Worm (Caenorhabditis elegans) whole organism, young adult: ENCODE results near the gene srw-103.

Experiments
- B0261.1 ChIP-seq: sonication (generic microtip); optimal IDR thresholded peaks from 2 replicates; lab custom pipeline; 2016; ENCODE audit warnings: mild to moderate bottlenecking, missing genetic modification characterization, moderate library complexity, missing compliant biosample characterization
- F23B12.7 ChIP-seq: sonication (generic microtip); optimal IDR thresholded peaks from 2 replicates; lab custom pipeline; 2017; ENCODE audit warnings: missing genetic modification characterization, mild to moderate bottlenecking, missing compliant biosample characterization, antibody characterized with exemption, moderate library complexity; ENCODE audit not compliant: insufficient read depth
- F33H1.4 ChIP-seq: fragments of 200-800 bp; sonication (Bioruptor generic); IDR thresholded peaks from 2 replicates; pipeline ENCODE4 v1.3.6; 2022; ENCODE audit warnings: missing genetic modification reagents, missing genetic modification characterization, missing compliant biosample characterization
- K11D2.4 ChIP-seq: fragments of 200-800 bp; sonication (Bioruptor generic); IDR thresholded peaks from 2 replicates; pipeline ENCODE4 v1.3.6; 2022; ENCODE audit warnings: missing genetic modification reagents, missing genetic modification characterization, missing compliant biosample characterization
- T07F8.4 ChIP-seq: sonication (generic microtip); optimal IDR thresholded peaks from 2 replicates; lab custom pipeline; 2016; ENCODE audit warnings: mild to moderate bottlenecking, missing genetic modification characterization, moderate library complexity, missing compliant biosample characterization
- T26A5.8 ChIP-seq: sonication (generic microtip); optimal IDR thresholded peaks from 2 replicates; lab custom pipeline; 2016; ENCODE audit warnings: missing genetic modification characterization, missing compliant biosample characterization
- Y53F4B.3 ChIP-seq: fragments of 200-800 bp; sonication (Bioruptor generic); IDR thresholded peaks from 2 replicates; pipeline ENCODE4 v1.3.6; 2022; ENCODE audit warnings: missing genetic modification reagents, missing genetic modification characterization, missing compliant biosample characterization
- Y67H2A.10 ChIP-seq: fragments of 200-800 bp; sonication (Bioruptor generic); conservative IDR thresholded peaks from 2 replicates; pipeline ENCODE4 v1.3.6; 2022; ENCODE audit warnings: missing genetic modification reagents, missing genetic modification characterization, missing compliant biosample characterization
- aptf-3 ChIP-seq: fragments of 200-800 bp; sonication (Bioruptor generic); IDR thresholded peaks from 2 replicates; pipeline ENCODE4 v1.3.6; 2022; ENCODE audit warnings: missing genetic modification characterization, missing compliant biosample characterization
- cebp-2 ChIP-seq: fragments of 200-800 bp; sonication (Bioruptor generic); IDR thresholded peaks from 2 replicates; pipeline ENCODE4 v1.3.6; 2022; ENCODE audit warnings: missing genetic modification characterization, missing compliant biosample characterization
- ceh-27 ChIP-seq: fragments of 200-800 bp; sonication (Bioruptor generic); optimal IDR thresholded peaks from 2 replicates; lab custom pipeline; 2018; ENCODE audit warnings: mild to moderate bottlenecking, missing genetic modification characterization, moderate library complexity, missing compliant biosample characterization
- ceh-79 ChIP-seq: sonication (generic microtip); optimal IDR thresholded peaks from 2 replicates; lab custom pipeline; 2017; ENCODE audit warnings: mild to moderate bottlenecking, missing genetic modification characterization, missing compliant biosample characterization
- ceh-91 ChIP-seq: fragments of 200-800 bp; sonication (Bioruptor generic); IDR thresholded peaks from 2 replicates; pipeline ENCODE4 v1.3.6; 2022; ENCODE audit warnings: missing genetic modification reagents, missing genetic modification characterization, missing compliant biosample characterization
- egl-18 ChIP-seq: fragments of 200-800 bp; sonication (Bioruptor generic); IDR thresholded peaks from 2 replicates; pipeline ENCODE4 v1.3.6; 2022; ENCODE audit warnings: missing genetic modification reagents, missing genetic modification characterization, missing compliant biosample characterization
- ets-4 ChIP-seq: fragments of 200-800 bp; sonication (Bioruptor generic); optimal IDR thresholded peaks from 2 replicates; lab custom pipeline; 2018; ENCODE audit warnings: mild to moderate bottlenecking, missing genetic modification characterization, missing compliant biosample characterization
- gei-17 ChIP-seq: fragments of 200-800 bp; sonication (Bioruptor generic); optimal IDR thresholded peaks from 2 replicates; lab custom pipeline; 2018; ENCODE audit warnings: mild to moderate bottlenecking, missing genetic modification characterization, missing compliant biosample characterization
- hlh-26 ChIP-seq: fragments of 200-800 bp; sonication (Bioruptor generic); conservative IDR thresholded peaks from 2 replicates; pipeline ENCODE4 v1.3.6; 2022; ENCODE audit warnings: missing genetic modification reagents, missing genetic modification characterization, missing compliant biosample characterization
- hmg-1.2 ChIP-seq: fragments of 200-800 bp; sonication (Bioruptor generic); IDR thresholded peaks from 2 replicates; pipeline ENCODE4 v1.3.6; 2022; ENCODE audit warnings: missing genetic modification reagents, missing genetic modification characterization, missing compliant biosample characterization
- hmg-20 ChIP-seq: fragments of 200-800 bp; sonication (Bioruptor generic); IDR thresholded peaks from 2 replicates; pipeline ENCODE4 v1.3.6; 2022; ENCODE audit warnings: missing genetic modification reagents, missing genetic modification characterization, missing compliant biosample characterization
- hrde-1 ChIP-seq: sonication (generic microtip); optimal IDR thresholded peaks from 2 replicates; lab custom pipeline; 2016; ENCODE audit warnings: missing genetic modification characterization, mild to moderate bottlenecking, missing compliant biosample characterization, moderate library complexity, missing genotype, missing genetic modification reagents, borderline replicate concordance
- lag-1 ChIP-seq: fragments of 200-800 bp; sonication (Bioruptor generic); IDR thresholded peaks from 2 replicates; pipeline ENCODE4 v1.3.6; 2022; ENCODE audit warnings: missing genetic modification reagents, missing genetic modification characterization, missing compliant biosample characterization
- let-526 ChIP-seq: fragments of 200-800 bp; sonication (Bioruptor generic); IDR thresholded peaks from 2 replicates; pipeline ENCODE4 v1.3.6; 2022; ENCODE audit warnings: missing genetic modification reagents, missing genetic modification characterization, missing compliant biosample characterization
- madf-10 ChIP-seq: sonication (generic microtip); optimal IDR thresholded peaks from 2 replicates; lab custom pipeline; 2016; ENCODE audit warnings: mild to moderate bottlenecking, missing genetic modification characterization, missing compliant biosample characterization
- mcd-1 ChIP-seq: fragments of 200-800 bp; sonication (Bioruptor generic); IDR thresholded peaks from 2 replicates; pipeline ENCODE4 v1.3.6; 2022; ENCODE audit warnings: missing genetic modification reagents, missing genetic modification characterization, missing compliant biosample characterization
- mel-28 ChIP-seq: sonication (generic microtip); optimal IDR thresholded peaks from 2 replicates; lab custom pipeline; 2016; ENCODE audit warnings: borderline replicate concordance, mild to moderate bottlenecking, missing genetic modification characterization, missing compliant biosample characterization
- nhr-179 ChIP-seq: sonication (generic microtip); optimal IDR thresholded peaks from 2 replicates; lab custom pipeline; 2016; ENCODE audit warnings: mild to moderate bottlenecking, missing genetic modification characterization, missing compliant biosample characterization
- nhr-80 ChIP-seq: sonication (generic microtip); optimal IDR thresholded peaks from 2 replicates; lab custom pipeline; 2016; ENCODE audit warnings: missing genetic modification characterization, missing compliant biosample characterization
- nhr-90 ChIP-seq: sonication (generic microtip); optimal IDR thresholded peaks from 2 replicates; lab custom pipeline; 2016; ENCODE audit warnings: missing genotype, mild to moderate bottlenecking, missing genetic modification characterization, missing compliant biosample characterization
- pha-4 ChIP-seq: fragments of 150-350 bp; sonication (generic microtip); optimal IDR thresholded peaks from 2 replicates; lab custom pipeline; 2014; ENCODE audit warnings: missing biosample characterization, missing genetic modification reagents, missing genetic modification characterization
- snpc-1.1 ChIP-seq: sonication (generic microtip); optimal IDR thresholded peaks from 2 replicates; lab custom pipeline; 2017; ENCODE audit warnings: missing genetic modification characterization, mild to moderate bottlenecking, missing compliant biosample characterization, antibody characterized with exemption, moderate library complexity, missing genotype, missing genetic modification reagents; ENCODE audit not compliant: insufficient read depth
- snpc-1.3 ChIP-seq: sonication (generic microtip); optimal IDR thresholded peaks from 2 replicates; lab custom pipeline; 2017; ENCODE audit warnings: missing genetic modification characterization, mild to moderate bottlenecking, missing compliant biosample characterization, antibody characterized with exemption, moderate library complexity, missing genotype, missing genetic modification reagents; ENCODE audit not compliant: insufficient read depth
- snpc-4 ChIP-seq, 5 experiments: fragments of 150-350 bp in 1 of 5; sonication (generic microtip) in 4 of 5; optimal IDR thresholded peaks; 2 replicates each; lab custom pipeline; 2014 to 2018; ENCODE audit warnings: missing genetic modification characterization in 5 of 5, missing biosample characterization in 3 of 5, antibody characterized with exemption in 2 of 5, mild to moderate bottlenecking in 2 of 5, missing compliant biosample characterization in 2 of 5, missing genotype in 2 of 5, moderate library complexity in 2 of 5, missing genetic modification reagents in 1 of 5
- unc-130 ChIP-seq: sonication (generic microtip); optimal IDR thresholded peaks from 2 replicates; lab custom pipeline; 2016; ENCODE audit warnings: missing genetic modification reagents, missing genetic modification characterization, missing compliant biosample characterization
- ztf-26 ChIP-seq: sonication (generic microtip); optimal IDR thresholded peaks from 2 replicates; lab custom pipeline; 2017; ENCODE audit warnings: missing genetic modification characterization, missing compliant biosample characterization
- ztf-3 ChIP-seq: fragments of 200-800 bp; sonication (Bioruptor generic); optimal IDR thresholded peaks from 2 replicates; lab custom pipeline; 2018; ENCODE audit warnings: mild to moderate bottlenecking, missing genetic modification characterization, missing compliant biosample characterization

Gene srw-103

ce11 chrV:1716892-1717291 lies at the start of gene srw-103:
srw-103 (plus strand) TSS chrV:1717192.
- TF ChIP-seq Y67H2A.10 (GFP tag; lab: Robert Waterston, UW) (no peak), snpc-4 (GFP tag; optimal IDR thresholded peaks at IDR 0.05; lab: Kevin White, UChicago) (no peak), snpc-4 (tag; optimal IDR thresholded peaks at IDR 0.05; lab: Kevin White, UChicago) (no peak), nhr-90 (tag; lab: Kevin White, UChicago) (no peak), nhr-80 (tag; lab: Kevin White, UChicago) (no peak), unc-130 (GFP tag; lab: Kevin White, UChicago) (no peak), snpc-1.1 (tag; lab: Kevin White, UChicago) (no peak), mel-28 (no peak), Y53F4B.3 (GFP tag; lab: Robert Waterston, UW) (no peak), ztf-26 (tag; lab: Kevin White, UChicago) (no peak), nhr-179 (no peak), let-526 (GFP tag; lab: Robert Waterston, UW) (no peak), ets-4 (GFP tag; lab: Kevin White, UChicago) (no peak), madf-10 (tag; lab: Kevin White, UChicago) (no peak), egl-18 (GFP tag; lab: Robert Waterston, UW) (no peak), hmg-1.2 (GFP tag; lab: Robert Waterston, UW) (no peak), ceh-91 (GFP tag; lab: Robert Waterston, UW) (no peak), lag-1 (GFP tag; lab: Robert Waterston, UW) (no peak)

ce11 chrV:1668216-1668615 lies 48.8 kb upstream of the srw-103 start, which contains the start of gene irld-42:
irld-42 (plus strand) TSS chrV:1668516.
- no peak for TF ChIP-seq snpc-1.3
- TF ChIP-seq ceh-79 (tag; lab: Kevin White, UChicago), result no peak

- TF ChIP-seq T07F8.4 (tag; lab: Kevin White, UChicago), result no peak
- no peak for TF ChIP-seq ztf-26 (tag; lab: Kevin White, UChicago)
- no peak for TF ChIP-seq B0261.1 (tag; lab: Kevin White, UChicago)
- TF ChIP-seq nhr-80 (tag; lab: Kevin White, UChicago), result no peak
- TF ChIP-seq ceh-27 (GFP tag; lab: Kevin White, UChicago), result no peak
- no peak for TF ChIP-seq F33H1.4
- no peak for TF ChIP-seq T26A5.8 (tag; lab: Kevin White, UChicago)
- no peak for TF ChIP-seq hlh-26 (GFP tag; lab: Robert Waterston, UW)
- no peak for TF ChIP-seq lag-1 (GFP tag; lab: Robert Waterston, UW)
These were observed 38.8 kb upstream of the srw-103 start, which contains the start of gene srw-98 for ce11 chrV:1678228-1678627. srw-98 (minus strand) TSS chrV:1678328.

ce11 chrV:1680770-1681169 lies 36.2 kb upstream of the srw-103 start, which contains the start of gene srw-91:
srw-91 (minus strand) TSS chrV:1680870.
- TF ChIP-seq mcd-1 (GFP tag; lab: Robert Waterston, UW) (no peak), B0261.1 (tag; lab: Kevin White, UChicago) (no peak), K11D2.4 (GFP tag; lab: Robert Waterston, UW) (no peak), gei-17 (no peak), F23B12.7 (tag; lab: Kevin White, UChicago) (no peak), nhr-80 (tag; lab: Kevin White, UChicago) (no peak), hmg-20 (GFP tag; lab: Robert Waterston, UW) (no peak), aptf-3 (no peak), egl-18 (GFP tag; lab: Robert Waterston, UW) (no peak), snpc-4 (GFP tag; optimal IDR thresholded peaks at IDR 0.05; lab: Kevin White, UChicago) (no peak), snpc-4 (tag; optimal IDR thresholded peaks at IDR 0.05; lab: Kevin White, UChicago) (no peak), ztf-3 (GFP tag; lab: Kevin White, UChicago) (no peak), cebp-2 (GFP tag; lab: Robert Waterston, UW) (no peak), T07F8.4 (tag; lab: Kevin White, UChicago) (no peak), hrde-1 (tag; lab: Kevin White, UChicago) (no peak), pha-4 (no peak)
